Worm (Caenorhabditis elegans): ENCODE measurements around the gene Y55F3BR.2.
A peak's percentile ranks its signal among the peaks of the same experiment; 100 is the strongest.
"Not testable (repeated sequence)": the region's sequence is repeated elsewhere in the genome, so short reads cannot be mapped to it uniquely, and the experiment has no call there.

The Y55F3BR.2 gene

ce11 chrIV:884707-885394 is 26.1 kb downstream of the Y55F3BR.2 start, which contains the start of gene mak-2 (continued):
- TF ChIP-seq pha-4 (GFP tag; IDR thresholded peaks at IDR 0.05): no peak
- TF ChIP-seq pha-4 (tag; optimal IDR thresholded peaks at IDR 0.05): peak; percentile 12
- peak; percentile 7 for TF ChIP-seq fkh-10 (GFP tag; optimal IDR thresholded peaks at IDR 0.05)
- TF ChIP-seq nhr-6 (tag; optimal IDR thresholded peaks at IDR 0.05): peak; percentile 55
- no peak for TF ChIP-seq ZK337.2 (GFP tag; IDR thresholded peaks at IDR 0.05)
- no peak for TF ChIP-seq nhr-25 (tag; optimal IDR thresholded peaks at IDR 0.05; ENCODE audit: borderline replicate concordance, insufficient read depth)
- no peak for TF ChIP-seq nhr-42 (GFP tag; IDR thresholded peaks at IDR 0.05)
- peak; percentile 52 for TF ChIP-seq nhr-11 (tag; optimal IDR thresholded peaks at IDR 0.05)
- TF ChIP-seq nhr-102 (tag; optimal IDR thresholded peaks at IDR 0.05): peak; percentile 26
- no peak for TF ChIP-seq ceh-32 (tag; optimal IDR thresholded peaks at IDR 0.05; ENCODE audit: poor library complexity)
- TF ChIP-seq aha-1 (tag): no peak
- TF ChIP-seq hif-1 (tag; optimal IDR thresholded peaks at IDR 0.05): peak in 1 of 2 experiments; percentile 43
- TF ChIP-seq dmd-8 (GFP tag; IDR thresholded peaks at IDR 0.05): no peak
- no peak for TF ChIP-seq lin-29 (GFP tag; IDR thresholded peaks at IDR 0.05)
- TF ChIP-seq hlh-11 (tag; optimal IDR thresholded peaks at IDR 0.05): peak; percentile 71
- TF ChIP-seq aly-2 (tag; optimal IDR thresholded peaks at IDR 0.05): no peak
- TF ChIP-seq ztf-7 (tag; optimal IDR thresholded peaks at IDR 0.05): no peak
- TF ChIP-seq lir-3 (tag; optimal IDR thresholded peaks at IDR 0.05): no peak
- no peak for TF ChIP-seq set-16 (GFP tag; IDR thresholded peaks at IDR 0.05)
- no peak for TF ChIP-seq saeg-2 (GFP tag; IDR thresholded peaks at IDR 0.05)
- no peak for TF ChIP-seq daf-16 (GFP tag; optimal IDR thresholded peaks at IDR 0.05)
- TF ChIP-seq daf-16 (tag; optimal IDR thresholded peaks at IDR 0.05): peak; percentile 57
- no peak for TF ChIP-seq daf-12 (tag; optimal IDR thresholded peaks at IDR 0.05)
- TF ChIP-seq nhr-28 (tag; optimal IDR thresholded peaks at IDR 0.05): peak; percentile 79
- no peak for TF ChIP-seq zag-1 (tag; optimal IDR thresholded peaks at IDR 0.05)
- TF ChIP-seq skn-1 (tag; optimal IDR thresholded peaks at IDR 0.05): no peak
- no peak for TF ChIP-seq spr-1 (tag; optimal IDR thresholded peaks at IDR 0.05)
- no peak for TF ChIP-seq zfp-2 (tag; optimal IDR thresholded peaks at IDR 0.05)
- no peak for TF ChIP-seq gei-8 (GFP tag; optimal IDR thresholded peaks at IDR 0.05)
- peak; percentile 67 for TF ChIP-seq hmg-1.1 (GFP tag; IDR thresholded peaks at IDR 0.05)
- no peak for TF ChIP-seq Y75B8A.6 (GFP tag; IDR thresholded peaks at IDR 0.05)

- not testable (repeated sequence) for TF ChIP-seq egl-43 (GFP tag; IDR thresholded peaks at IDR 0.05); cey-2 (tag; optimal IDR thresholded peaks at IDR 0.05; ENCODE audit: borderline replicate concordance, insufficient read depth); vab-7 (GFP tag; IDR thresholded peaks at IDR 0.05)
Observed at ce11 chrIV:904963-905362, 46.2 kb downstream of the Y55F3BR.2 start, which contains the start of gene fbxc-12. TSS of gene fbxc-12 (plus strand) at chrIV:905263.

- TF ChIP-seq sdz-12 (GFP tag; optimal IDR thresholded peaks at IDR 0.05): no peak
- TF ChIP-seq D1046.2 (GFP tag; IDR thresholded peaks at IDR 0.05): 0 out of 2 replicates have a peak, but pooled peaks have one; percentile 60
- no peak for TF ChIP-seq egl-27 (tag; optimal IDR thresholded peaks at IDR 0.05)
- TF ChIP-seq aha-1 (tag): peak; percentile 84
Observed at ce11 chrIV:914856-915255, 56.1 kb downstream of the Y55F3BR.2 start.

- TF ChIP-seq unc-62 (GFP tag; optimal IDR thresholded peaks at IDR 0.05 in 1 of 2) (peak in 1 of 2 experiments; percentile 91), unc-62 (tag; optimal IDR thresholded peaks at IDR 0.05) (no peak), hlh-11 (tag; optimal IDR thresholded peaks at IDR 0.05) (no peak)
Observed at ce11 chrIV:917640-918039, 58.9 kb downstream of the Y55F3BR.2 start.

All from whole organism, L4 larva.